Worm (Caenorhabditis elegans): ENCODE measurements around the gene fbxb-22.
"Not testable (repeated sequence)": the region's sequence is repeated elsewhere in the genome, so short reads cannot be mapped to it uniquely, and the experiment has no call there.

Gene fbxb-22

ce11 chrIII:11883694-11884093, at the start of gene fbxb-22:
Gene fbxb-22, minus strand, starts transcription at chrIII:11883754.
- TF ChIP-seq nhr-232, Y22D7AL.16, C08G9.2 (tag; optimal IDR thresholded peaks at IDR 0.05): not testable (repeated sequence)

ce11 chrIII:11931960-11932359, 48.4 kb upstream of the fbxb-22 start:
- no peak for TF ChIP-seq ceh-18 (tag; optimal IDR thresholded peaks at IDR 0.05)
- no peak for TF ChIP-seq unc-86 (tag; optimal IDR thresholded peaks at IDR 0.05)
- no peak for TF ChIP-seq C08G9.2 (tag; optimal IDR thresholded peaks at IDR 0.05)
- no peak for TF ChIP-seq ttx-3 (tag; optimal IDR thresholded peaks at IDR 0.05)
- no peak for TF ChIP-seq ref-2 (tag; optimal IDR thresholded peaks at IDR 0.05)
- TF ChIP-seq Y22D7AL.16 (tag; optimal IDR thresholded peaks at IDR 0.05), result no peak
- no peak for TF ChIP-seq ceh-19 (GFP tag; optimal IDR thresholded peaks at IDR 0.05)
- no peak for TF ChIP-seq eyg-1 (tag; optimal IDR thresholded peaks at IDR 0.05)
- TF ChIP-seq pag-3 (tag; optimal IDR thresholded peaks at IDR 0.05; ENCODE audit: borderline replicate concordance), result no peak
- no peak for TF ChIP-seq elt-2 (tag; optimal IDR thresholded peaks at IDR 0.05)
- no peak for TF ChIP-seq pha-4 (tag; optimal IDR thresholded peaks at IDR 0.05)
- TF ChIP-seq fkh-6 (tag; optimal IDR thresholded peaks at IDR 0.05), result no peak
- TF ChIP-seq fkh-10 (GFP tag; optimal IDR thresholded peaks at IDR 0.05), result no peak

ce11 chrIII:11930899-11931298, 47.3 kb upstream of the fbxb-22 start:
- no peak for TF ChIP-seq pha-2 (tag; optimal IDR thresholded peaks at IDR 0.05)
- no peak for TF ChIP-seq pax-1 (tag; optimal IDR thresholded peaks at IDR 0.05)
- no peak for TF ChIP-seq T23F11.4 (GFP tag; optimal IDR thresholded peaks at IDR 0.05)
- TF ChIP-seq hlh-13 (GFP tag; optimal IDR thresholded peaks at IDR 0.05), result no peak
- TF ChIP-seq syd-9 (tag; optimal IDR thresholded peaks at IDR 0.05), result no peak
- no peak for TF ChIP-seq dmd-4 (tag; optimal IDR thresholded peaks at IDR 0.05; ENCODE audit: borderline replicate concordance)
- TF ChIP-seq ceh-6 (GFP tag; optimal IDR thresholded peaks at IDR 0.05), result no peak
- TF ChIP-seq fkh-10 (GFP tag; optimal IDR thresholded peaks at IDR 0.05), result no peak
- TF ChIP-seq ceh-24 (tag; optimal IDR thresholded peaks at IDR 0.05), result no peak
- no peak for TF ChIP-seq C08G9.2 (tag; optimal IDR thresholded peaks at IDR 0.05)
- TF ChIP-seq ets-4 (tag; optimal IDR thresholded peaks at IDR 0.05), result no peak
- TF ChIP-seq lim-6 (tag; optimal IDR thresholded peaks at IDR 0.05), result no peak
- no peak for TF ChIP-seq npax-4 (tag; optimal IDR thresholded peaks at IDR 0.05)
- no peak for TF ChIP-seq sox-4 (tag; optimal IDR thresholded peaks at IDR 0.05)
- no peak for TF ChIP-seq unc-55 (GFP tag; optimal IDR thresholded peaks at IDR 0.05)
- TF ChIP-seq ceh-18 (tag; optimal IDR thresholded peaks at IDR 0.05), result no peak
- TF ChIP-seq sdc-2 (tag; optimal IDR thresholded peaks at IDR 0.05), result no peak

ce11 chrIII:11923586-11923985, 40.0 kb upstream of the fbxb-22 start, which contains the start of gene nft-1:
Gene nft-1, plus strand, starts transcription at chrIII:11923886.
- TF ChIP-seq C08G9.2 (tag; optimal IDR thresholded peaks at IDR 0.05), result no peak
- no peak for TF ChIP-seq fax-1 (tag; optimal IDR thresholded peaks at IDR 0.05)
- TF ChIP-seq ttx-3 (tag; optimal IDR thresholded peaks at IDR 0.05), result no peak
- TF ChIP-seq ceh-2 (tag; optimal IDR thresholded peaks at IDR 0.05), result no peak
- TF ChIP-seq unc-3 (GFP tag; conservative IDR thresholded peaks at IDR 0.05), result no peak
- TF ChIP-seq unc-3 (tag; optimal IDR thresholded peaks at IDR 0.05), result no peak
- TF ChIP-seq npax-4 (tag; optimal IDR thresholded peaks at IDR 0.05), result no peak
- TF ChIP-seq ceh-22 (tag; optimal IDR thresholded peaks at IDR 0.05), result no peak
- no peak for TF ChIP-seq ceh-24 (tag; optimal IDR thresholded peaks at IDR 0.05)
- TF ChIP-seq ceh-45 (GFP tag; IDR thresholded peaks at IDR 0.05), result no peak
- TF ChIP-seq unc-86 (tag; optimal IDR thresholded peaks at IDR 0.05), result no peak
- TF ChIP-seq pax-1 (tag; optimal IDR thresholded peaks at IDR 0.05), result no peak
- TF ChIP-seq tbx-2 (tag; optimal IDR thresholded peaks at IDR 0.05), result no peak
- TF ChIP-seq che-1 (tag; optimal IDR thresholded peaks at IDR 0.05), result no peak
- no peak for TF ChIP-seq dmd-4 (tag; optimal IDR thresholded peaks at IDR 0.05; ENCODE audit: borderline replicate concordance)
- TF ChIP-seq sox-4 (tag; optimal IDR thresholded peaks at IDR 0.05), result no peak
- no peak for TF ChIP-seq fkh-6 (tag; optimal IDR thresholded peaks at IDR 0.05)
- TF ChIP-seq hlh-30 (tag; optimal IDR thresholded peaks at IDR 0.05; ENCODE audit: insufficient read depth), result no peak
- no peak for TF ChIP-seq ets-4 (tag; optimal IDR thresholded peaks at IDR 0.05)
- no peak for TF ChIP-seq mec-3 (tag; optimal IDR thresholded peaks at IDR 0.05; ENCODE audit: borderline replicate concordance)
- no peak for TF ChIP-seq pha-4 (tag; optimal IDR thresholded peaks at IDR 0.05)
